Worm (Caenorhabditis elegans) whole organism, midembryonic: ENCODE results near the gene Y53G8AR.9.
"Not testable (repeated sequence)": the region's sequence is repeated elsewhere in the genome, so short reads cannot be mapped to it uniquely, and the experiment has no call there.

Experiments used
- T22C8.4 ChIP-seq: fragments of 200-800 bp; sonication (Bioruptor generic); IDR thresholded peaks from 2 replicates; pipeline ENCODE4 v1.3.6; 2022; ENCODE audit warnings: missing genetic modification characterization, missing compliant biosample characterization
- cog-1 ChIP-seq: sonication (generic microtip); optimal IDR thresholded peaks from 2 replicates; lab custom pipeline; 2016; ENCODE audit warnings: missing genetic modification characterization, missing compliant biosample characterization
- flt-1 ChIP-seq: fragments of 200-800 bp; sonication (Bioruptor generic); IDR thresholded peaks from 2 replicates; pipeline ENCODE4 v1.3.6; 2022; ENCODE audit warnings: missing genetic modification characterization, missing compliant biosample characterization
- klf-2 ChIP-seq: fragments of 200-800 bp; sonication (Bioruptor generic); conservative IDR thresholded peaks from 2 replicates; pipeline ENCODE4 v1.3.6; 2022; ENCODE audit warnings: missing genetic modification reagents, missing genetic modification characterization, missing compliant biosample characterization
- med-1 ChIP-seq: sonication (generic microtip); optimal IDR thresholded peaks from 2 replicates; lab custom pipeline; 2017; ENCODE audit warnings: missing genetic modification characterization, mild to moderate bottlenecking, missing compliant biosample characterization, antibody characterized with exemption, missing genetic modification reagents; ENCODE audit not compliant: insufficient read depth
- ref-1 ChIP-seq: fragments of 200-800 bp; sonication (Bioruptor generic); conservative IDR thresholded peaks from 2 replicates; pipeline ENCODE4 v1.3.6; 2022; ENCODE audit warnings: missing genetic modification reagents, missing genetic modification characterization, missing compliant biosample characterization
- tab-1 ChIP-seq: fragments of 200-800 bp; sonication (Bioruptor generic); IDR thresholded peaks from 2 replicates; pipeline ENCODE4 v1.3.6; 2022; ENCODE audit warnings: missing genetic modification characterization, missing compliant biosample characterization
- ztf-23 ChIP-seq: fragments of 200-800 bp; sonication (Bioruptor generic); IDR thresholded peaks from 2 replicates; pipeline ENCODE4 v1.3.6; 2022; ENCODE audit warnings: missing genetic modification reagents, missing genetic modification characterization, missing compliant biosample characterization
- ztf-29 ChIP-seq: fragments of 200-800 bp; sonication (Bioruptor generic); IDR thresholded peaks from 2 replicates; pipeline ENCODE4 v1.3.6; 2022; ENCODE audit warnings: missing genetic modification reagents, missing genetic modification characterization, missing compliant biosample characterization

Y53G8AR.9 gene

ce11 chrIII:3345835-3346234, 24.8 kb upstream of the Y53G8AR.9 start:
- TF ChIP-seq cog-1 (tag; lab: Kevin White, UChicago) (no peak), med-1 (GFP tag; lab: Kevin White, UChicago) (no peak), ref-1 (no peak), tab-1 (no peak), T22C8.4 (no peak), ztf-23 (GFP tag; lab: Robert Waterston, UW) (no peak), flt-1 (GFP tag; lab: Robert Waterston, UW) (no peak), ztf-29 (GFP tag; lab: Robert Waterston, UW) (no peak), klf-2 (GFP tag; lab: Robert Waterston, UW) (no peak)

ce11 chrIII:3344573-3344972, 23.5 kb upstream of the Y53G8AR.9 start, which contains the start of gene gei-1:
TSS of gene gei-1 (plus strand) at chrIII:3344873.
- no peak for TF ChIP-seq ztf-23 (GFP tag; lab: Robert Waterston, UW)
- TF ChIP-seq ztf-29 (GFP tag; lab: Robert Waterston, UW) = no peak
- TF ChIP-seq med-1 (GFP tag; lab: Kevin White, UChicago) = no peak
- no peak for TF ChIP-seq cog-1 (tag; lab: Kevin White, UChicago)
- TF ChIP-seq flt-1 (GFP tag; lab: Robert Waterston, UW) = no peak
- TF ChIP-seq tab-1 = no peak
- no peak for TF ChIP-seq ref-1
- no peak for TF ChIP-seq T22C8.4
- TF ChIP-seq klf-2 (GFP tag; lab: Robert Waterston, UW) = no peak

ce11 chrIII:3343463-3343862, 22.4 kb upstream of the Y53G8AR.9 start:
- no peak for TF ChIP-seq ref-1
- TF ChIP-seq ztf-23 (GFP tag; lab: Robert Waterston, UW) = no peak
- no peak for TF ChIP-seq tab-1
- TF ChIP-seq cog-1 (tag; lab: Kevin White, UChicago) = no peak
- TF ChIP-seq flt-1 (GFP tag; lab: Robert Waterston, UW) = no peak
- no peak for TF ChIP-seq klf-2 (GFP tag; lab: Robert Waterston, UW)
- no peak for TF ChIP-seq T22C8.4
- no peak for TF ChIP-seq med-1 (GFP tag; lab: Kevin White, UChicago)
- no peak for TF ChIP-seq ztf-29 (GFP tag; lab: Robert Waterston, UW)

ce11 chrIII:3339317-3340016, 18.4 kb upstream of the Y53G8AR.9 start:
- TF ChIP-seq cog-1 (tag; lab: Kevin White, UChicago) (no peak), ref-1 (no peak), tab-1 (no peak), ztf-29 (GFP tag; lab: Robert Waterston, UW) (no peak), T22C8.4 (no peak), flt-1 (GFP tag; lab: Robert Waterston, UW) (no peak), ztf-23 (GFP tag; lab: Robert Waterston, UW) (no peak), klf-2 (GFP tag; lab: Robert Waterston, UW) (no peak), med-1 (GFP tag; lab: Kevin White, UChicago) (no peak)

ce11 chrIII:3334941-3335559, 14.0 kb upstream of the Y53G8AR.9 start:
- peak; percentile 94 for TF ChIP-seq flt-1 (GFP tag; lab: Robert Waterston, UW)
- TF ChIP-seq klf-2 (GFP tag; lab: Robert Waterston, UW) = peak; percentile 98
- peak; percentile 93 for TF ChIP-seq ref-1
- peak; percentile 89 for TF ChIP-seq tab-1
- peak; percentile 87 for TF ChIP-seq T22C8.4
- TF ChIP-seq ztf-29 (GFP tag; lab: Robert Waterston, UW) = peak; percentile 97
- peak; percentile 95 for TF ChIP-seq ztf-23 (GFP tag; lab: Robert Waterston, UW)

- TF ChIP-seq klf-2 (GFP tag; lab: Robert Waterston, UW); ref-1; ztf-29 (GFP tag; lab: Robert Waterston, UW): not testable (repeated sequence)
These were observed 11.7 kb upstream of the Y53G8AR.9 start, which contains the start of gene Y53G8AR.1 for ce11 chrIII:3332736-3333135. TSS of gene Y53G8AR.1 (plus strand) at chrIII:3333036.

ce11 chrIII:3331767-3332166, 10.7 kb upstream of the Y53G8AR.9 start:
- TF ChIP-seq med-1 (GFP tag; lab: Kevin White, UChicago) (no peak), cog-1 (tag; lab: Kevin White, UChicago) (no peak), T22C8.4 (no peak), tab-1 (no peak), ztf-29 (GFP tag; lab: Robert Waterston, UW) (no peak), klf-2 (GFP tag; lab: Robert Waterston, UW) (no peak)

- TF ChIP-seq T22C8.4 (no peak), med-1 (GFP tag; lab: Kevin White, UChicago) (no peak), klf-2 (GFP tag; lab: Robert Waterston, UW) (no peak), ztf-23 (GFP tag; lab: Robert Waterston, UW) (no peak), tab-1 (no peak), ref-1 (no peak), flt-1 (GFP tag; lab: Robert Waterston, UW) (no peak)
These were observed 8.4 kb upstream of the Y53G8AR.9 start for ce11 chrIII:3329467-3329866.

ce11 chrIII:3323906-3324305, 2.9 kb upstream of the Y53G8AR.9 start:
- TF ChIP-seq ztf-23 (GFP tag; lab: Robert Waterston, UW) = 0 out of 2 replicates have a peak, but pooled peaks have one; percentile 41
- no peak for TF ChIP-seq ref-1
